Fruit fly (Drosophila melanogaster) Kc167 (cell line): ENCODE results near the gene FucT6.

Experiments used
- Myc ChIP-seq: fragments of >200 bp; optimal IDR thresholded peaks from 2 replicates; lab custom pipeline; 2017; ENCODE audit warnings: missing external identifiers
- Sin3A ChIP-seq: fragments of >200 bp; optimal IDR thresholded peaks from 2 replicates; lab custom pipeline; 2018; ENCODE audit warnings: missing external identifiers
- h ChIP-seq: fragments of >200 bp; optimal IDR thresholded peaks from 3 replicates; lab custom pipeline; 2018; ENCODE audit warnings: missing external identifiers
- insv ChIP-seq: fragments of >200 bp; optimal IDR thresholded peaks from 3 replicates; lab custom pipeline; 2018; ENCODE audit warnings: missing external identifiers
- psq ChIP-seq: fragments of >200 bp; optimal IDR thresholded peaks from 2 replicates; lab custom pipeline; 2017; ENCODE audit warnings: missing external identifiers
- ttk ChIP-seq: sonication (Bioruptor generic); optimal IDR thresholded peaks from 2 replicates; lab custom pipeline; 2017; ENCODE audit warnings: missing external identifiers

The FucT6 gene

DNA sequence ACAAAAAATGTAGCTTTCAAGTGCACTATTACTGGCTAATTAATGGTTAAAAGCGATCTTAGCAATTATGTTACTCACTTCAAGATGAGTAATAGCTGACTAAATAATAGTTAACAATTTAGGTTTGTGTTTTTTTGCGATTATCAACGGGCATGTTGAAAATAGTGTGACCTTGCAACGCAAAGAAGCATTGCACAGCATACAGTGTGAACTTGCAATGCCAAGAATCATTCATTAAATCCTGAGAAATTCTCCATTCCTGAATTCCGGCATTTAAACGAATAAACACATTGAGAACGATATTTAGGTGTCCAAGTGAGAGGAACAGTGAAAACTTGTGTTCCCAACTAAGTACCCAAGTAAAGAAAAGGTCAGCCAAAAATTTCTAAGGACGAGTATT is 50.1 kb downstream of the FucT6 start:
- TF ChIP-seq Myc (lab: Kevin White, UChicago) (no peak), Sin3A (no peak), insv (no peak), psq (lab: Kevin White, UChicago) (no peak), ttk (no peak), h (lab: Kevin White, UChicago) (no peak)

DNA sequence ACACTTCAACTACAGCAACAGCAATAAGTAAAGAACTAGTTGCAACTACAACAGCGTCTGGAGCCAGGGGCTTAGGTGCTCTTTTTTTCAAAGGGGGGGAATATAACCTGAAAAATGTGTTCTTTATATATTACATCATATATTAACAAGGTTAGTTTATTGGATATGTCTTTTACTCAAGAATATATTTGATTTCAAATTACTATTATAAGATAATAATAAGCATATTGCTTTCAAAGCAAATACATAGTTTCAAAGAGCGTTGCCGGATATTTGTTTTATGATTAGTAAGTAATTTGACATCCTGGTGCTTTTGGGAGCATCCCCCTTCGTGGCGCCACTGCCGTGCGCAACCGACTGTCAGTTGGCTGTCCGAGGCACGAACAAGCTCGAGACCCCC is 50.7 kb downstream of the FucT6 start:
- no peak for TF ChIP-seq psq (lab: Kevin White, UChicago)
- no peak for TF ChIP-seq h (lab: Kevin White, UChicago)
- TF ChIP-seq Myc (lab: Kevin White, UChicago): no peak
- no peak for TF ChIP-seq Sin3A
- TF ChIP-seq ttk: no peak
- TF ChIP-seq insv: no peak

DNA sequence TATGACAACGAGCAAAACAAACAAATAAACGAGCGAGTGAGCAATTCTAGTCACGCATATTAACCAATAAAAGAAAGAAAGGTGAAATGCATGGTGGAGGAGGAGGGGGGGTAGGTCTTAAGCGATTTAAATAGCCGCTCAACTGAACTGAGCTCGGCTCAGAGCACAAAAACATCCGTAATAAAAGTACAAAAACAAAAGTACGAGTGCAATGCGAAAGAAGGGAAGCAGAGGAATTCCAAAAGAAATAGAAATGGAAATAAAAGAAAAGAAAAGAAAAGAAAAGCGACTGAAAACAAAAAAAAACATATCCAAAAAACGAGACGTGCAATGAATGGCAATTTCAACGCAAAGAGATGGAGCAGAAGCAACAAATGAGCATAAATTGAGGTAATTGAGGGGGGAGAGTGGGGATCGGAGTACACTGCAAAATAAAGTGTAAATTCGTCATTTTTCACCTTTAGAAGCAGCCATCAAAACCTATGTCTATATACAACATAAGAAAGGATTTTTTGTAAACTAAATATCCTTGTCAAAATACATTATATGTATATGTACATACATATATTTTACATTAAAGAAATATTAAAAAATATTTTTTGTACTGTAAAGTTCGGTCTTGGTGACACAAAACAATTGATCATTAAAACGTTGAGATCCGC is 51.4 kb downstream of the FucT6 start:
- TF ChIP-seq insv: no peak
- no peak for TF ChIP-seq Myc (lab: Kevin White, UChicago)
- no peak for TF ChIP-seq psq (lab: Kevin White, UChicago)
- TF ChIP-seq h (lab: Kevin White, UChicago): no peak
- no peak for TF ChIP-seq ttk
- no peak for TF ChIP-seq Sin3A

DNA sequence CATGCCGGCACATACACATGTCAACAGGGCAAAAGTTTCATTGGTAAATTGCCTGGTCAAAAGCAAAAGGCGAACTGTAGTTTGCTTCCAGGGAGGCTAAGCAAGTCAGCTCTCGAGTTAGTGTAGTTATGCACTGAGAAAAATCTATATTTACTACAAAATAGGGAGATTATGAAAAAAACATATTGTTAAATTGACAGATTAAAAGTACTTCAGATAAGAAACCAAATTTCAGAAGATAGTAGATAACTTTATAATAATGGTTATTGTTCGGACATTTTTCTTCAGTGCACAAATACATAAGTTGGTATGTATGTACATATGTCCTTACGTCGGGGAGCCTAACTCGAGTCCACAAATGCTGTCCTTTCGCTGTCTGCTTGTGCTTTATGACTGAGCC is 52.6 kb downstream of the FucT6 start:
- TF ChIP-seq Myc (lab: Kevin White, UChicago) (no peak), insv (no peak), psq (lab: Kevin White, UChicago) (no peak), h (lab: Kevin White, UChicago) (no peak), Sin3A (no peak), ttk (no peak)
